Fruit fly (Drosophila melanogaster) whole organism, adult: Measurements from ENCODE around the gene TfIIA-S.

Experiments used
- CG11617 ChIP-seq: fragments of 200-800 bp; sonication (Bioruptor generic); optimal IDR thresholded peaks from 2 replicates; lab custom pipeline; 2017; ENCODE audit warnings: mild to moderate bottlenecking, missing biosample characterization, missing genetic modification reagents, missing genetic modification characterization
- CG14711 ChIP-seq: fragments of 200-800 bp; sonication (Bioruptor generic); optimal IDR thresholded peaks from 2 replicates; lab custom pipeline; 2018; ENCODE audit warnings: missing biosample characterization, mild to moderate bottlenecking, missing genetic modification characterization, moderate library complexity
- CG33017 ChIP-seq: fragments of 200-800 bp; sonication (Bioruptor generic); optimal IDR thresholded peaks from 2 replicates; lab custom pipeline; 2018; ENCODE audit warnings: missing biosample characterization, mild to moderate bottlenecking, missing genetic modification characterization, moderate library complexity
- bab1 ChIP-seq: fragments of 200-800 bp; sonication (Bioruptor generic); optimal IDR thresholded peaks from 3 replicates; lab custom pipeline; 2019; ENCODE audit warnings: missing biosample characterization, mild to moderate bottlenecking, missing genetic modification characterization, moderate library complexity
- cnc ChIP-seq, 2 experiments: fragments of >200 bp; optimal IDR thresholded peaks; 2 replicates each; lab custom pipeline; 2017
- kay ChIP-seq: fragments of 200-800 bp; sonication (Bioruptor generic); peaks from one replicate; lab custom pipeline; 2016; ENCODE audit warnings: missing biosample characterization, missing genetic modification characterization, borderline replicate concordance
- toe ChIP-seq: fragments of 200-800 bp; sonication (Bioruptor generic); optimal IDR thresholded peaks from 2 replicates; lab custom pipeline; 2016; ENCODE audit warnings: missing biosample characterization, missing genetic modification characterization

- TF ChIP-seq kay (no peak), bab1 (GFP tag; lab: Kevin White, UChicago) (no peak), CG33017 (no peak), CG14711 (tag; lab: Kevin White, UChicago) (no peak), cnc (optimal IDR thresholded peaks at IDR 0.05; lab: Kevin White, UChicago) (no peak), CG11617 (GFP tag; lab: Kevin White, UChicago) (no peak), toe (GFP tag; lab: Kevin White, UChicago) (no peak)
Observed at dm6 chr3R:23884088-23884727, 6.7 kb downstream of the TfIIA-S start.
